Fruit fly (Drosophila melanogaster): Measurements from ENCODE around the gene Nost.
"Not testable (repeated sequence)": the region's sequence is repeated elsewhere in the genome, so short reads cannot be mapped to it uniquely, and the experiment has no call there.

Nost gene

dm6 chrX:9085726-9086125, 55.7 kb downstream of the Nost start, which contains the start of gene CG32708:
Gene CG32708, plus strand, starts transcription at chrX:9085932.
- no peak for TF ChIP-seq Rel (GFP tag; optimal IDR thresholded peaks at IDR 0.05)
- no peak for TF ChIP-seq Rel (tag; optimal IDR thresholded peaks at IDR 0.05)
- peak; percentile 2 for TF ChIP-seq HLH106 (tag; optimal IDR thresholded peaks at IDR 0.05)

dm6 chrX:9086702-9087179, 56.7 kb downstream of the Nost start, which contains the start of gene CG32706:
Gene CG32706, plus strand, starts transcription at chrX:9087129.
- TF ChIP-seq Rel (GFP tag; optimal IDR thresholded peaks at IDR 0.05); Rel (tag; optimal IDR thresholded peaks at IDR 0.05); Myc (optimal IDR thresholded peaks at IDR 0.05); Vsx2 (GFP tag; optimal IDR thresholded peaks at IDR 0.05; ENCODE audit: partially characterized antibody): not testable (repeated sequence)

- not testable (repeated sequence) for TF ChIP-seq usp (GFP tag; optimal IDR thresholded peaks at IDR 0.05); Myc (optimal IDR thresholded peaks at IDR 0.05); tai (GFP tag; optimal IDR thresholded peaks at IDR 0.05)
These were observed 58.0 kb downstream of the Nost start, which contains the start of gene CG6999 for dm6 chrX:9087920-9088417. Gene CG6999, plus strand, starts transcription at chrX:9088367.

dm6 chrX:9089254-9090056, 59.5 kb downstream of the Nost start, which contains the start of gene CCT2:
Gene CCT2, plus strand, starts transcription at chrX:9089513.
- TF ChIP-seq Rel (GFP tag; optimal IDR thresholded peaks at IDR 0.05) (no peak), Rel (tag; optimal IDR thresholded peaks at IDR 0.05) (peak; percentile 5), brk (GFP tag; optimal IDR thresholded peaks at IDR 0.05) (no peak), HLH106 (tag; optimal IDR thresholded peaks at IDR 0.05) (peak; percentile 4), Vsx2 (GFP tag; optimal IDR thresholded peaks at IDR 0.05; ENCODE audit: partially characterized antibody) (no peak)

- TF ChIP-seq br (GFP tag; optimal IDR thresholded peaks at IDR 0.05), result no peak
- TF ChIP-seq Dfd (GFP tag; optimal IDR thresholded peaks at IDR 0.05), result no peak
- no peak for TF ChIP-seq Hr78 (GFP tag; optimal IDR thresholded peaks at IDR 0.05)
- no peak for TF ChIP-seq GATAd (GFP tag; optimal IDR thresholded peaks at IDR 0.05)
- TF ChIP-seq Vsx2 (GFP tag; optimal IDR thresholded peaks at IDR 0.05; ENCODE audit: partially characterized antibody), result no peak
- TF ChIP-seq Hnf4 (GFP tag; optimal IDR thresholded peaks at IDR 0.05), result no peak
- TF ChIP-seq CG32264 (GFP tag; optimal IDR thresholded peaks at IDR 0.05), result no peak
- TF ChIP-seq rgr (GFP tag; optimal IDR thresholded peaks at IDR 0.05), result no peak
- no peak for TF ChIP-seq psq (GFP tag; optimal IDR thresholded peaks at IDR 0.05)
- TF ChIP-seq Dif (GFP tag; optimal IDR thresholded peaks at IDR 0.05; ENCODE audit: partially characterized antibody), result no peak
- TF ChIP-seq Myc (optimal IDR thresholded peaks at IDR 0.05), result no peak
- no peak for TF ChIP-seq pan (optimal IDR thresholded peaks at IDR 0.05)
- no peak for TF ChIP-seq fru (GFP tag; optimal IDR thresholded peaks at IDR 0.05)
- TF ChIP-seq CrebA (GFP tag; optimal IDR thresholded peaks at IDR 0.05; ENCODE audit: borderline replicate concordance), result no peak
- TF ChIP-seq jim (GFP tag; optimal IDR thresholded peaks at IDR 0.05), result no peak
- TF ChIP-seq Abd-B (GFP tag; optimal IDR thresholded peaks at IDR 0.05), result no peak
- TF ChIP-seq Sp1 (GFP tag; optimal IDR thresholded peaks at IDR 0.05), result no peak
- TF ChIP-seq woc (GFP tag; optimal IDR thresholded peaks at IDR 0.05), result no peak
- no peak for TF ChIP-seq CG9705 (GFP tag; optimal IDR thresholded peaks at IDR 0.05)
- TF ChIP-seq sage (GFP tag; optimal IDR thresholded peaks at IDR 0.05), result no peak
These were observed 60.0 kb downstream of the Nost start for dm6 chrX:9090057-9090358.

dm6 chrX:9093062-9093461, 63.1 kb downstream of the Nost start:
- no peak for TF ChIP-seq lola (GFP tag; optimal IDR thresholded peaks at IDR 0.05)
- peak; percentile 92 for TF ChIP-seq Dfd (GFP tag; optimal IDR thresholded peaks at IDR 0.05)

dm6 chrX:9093912-9094311, 63.9 kb downstream of the Nost start:
- no peak for TF ChIP-seq Rel (GFP tag; optimal IDR thresholded peaks at IDR 0.05)
- TF ChIP-seq Rel (tag; optimal IDR thresholded peaks at IDR 0.05), result no peak
- no peak for TF ChIP-seq fru (GFP tag; optimal IDR thresholded peaks at IDR 0.05)

All from whole organism, wandering third instar larva.